Worm (Caenorhabditis elegans) whole organism, midembryonic: ENCODE data around the gene rabn-5.
A peak's percentile ranks its signal among the peaks of the same experiment; 100 is the strongest.

Experiments used
- T22C8.4 ChIP-seq: fragments of 200-800 bp; sonication (Bioruptor generic); IDR thresholded peaks from 2 replicates; pipeline ENCODE4 v1.3.6; 2022; ENCODE audit warnings: missing genetic modification characterization, missing compliant biosample characterization
- cog-1 ChIP-seq: sonication (generic microtip); optimal IDR thresholded peaks from 2 replicates; lab custom pipeline; 2016; ENCODE audit warnings: missing genetic modification characterization, missing compliant biosample characterization
- flt-1 ChIP-seq: fragments of 200-800 bp; sonication (Bioruptor generic); IDR thresholded peaks from 2 replicates; pipeline ENCODE4 v1.3.6; 2022; ENCODE audit warnings: missing genetic modification characterization, missing compliant biosample characterization
- klf-2 ChIP-seq: fragments of 200-800 bp; sonication (Bioruptor generic); conservative IDR thresholded peaks from 2 replicates; pipeline ENCODE4 v1.3.6; 2022; ENCODE audit warnings: missing genetic modification reagents, missing genetic modification characterization, missing compliant biosample characterization
- med-1 ChIP-seq: sonication (generic microtip); optimal IDR thresholded peaks from 2 replicates; lab custom pipeline; 2017; ENCODE audit warnings: missing genetic modification characterization, mild to moderate bottlenecking, missing compliant biosample characterization, antibody characterized with exemption, missing genetic modification reagents; ENCODE audit not compliant: insufficient read depth
- ref-1 ChIP-seq: fragments of 200-800 bp; sonication (Bioruptor generic); conservative IDR thresholded peaks from 2 replicates; pipeline ENCODE4 v1.3.6; 2022; ENCODE audit warnings: missing genetic modification reagents, missing genetic modification characterization, missing compliant biosample characterization
- tab-1 ChIP-seq: fragments of 200-800 bp; sonication (Bioruptor generic); IDR thresholded peaks from 2 replicates; pipeline ENCODE4 v1.3.6; 2022; ENCODE audit warnings: missing genetic modification characterization, missing compliant biosample characterization
- ztf-23 ChIP-seq: fragments of 200-800 bp; sonication (Bioruptor generic); IDR thresholded peaks from 2 replicates; pipeline ENCODE4 v1.3.6; 2022; ENCODE audit warnings: missing genetic modification reagents, missing genetic modification characterization, missing compliant biosample characterization
- ztf-29 ChIP-seq: fragments of 200-800 bp; sonication (Bioruptor generic); IDR thresholded peaks from 2 replicates; pipeline ENCODE4 v1.3.6; 2022; ENCODE audit warnings: missing genetic modification reagents, missing genetic modification characterization, missing compliant biosample characterization

rabn-5 gene

ce11 chrIII:5840815-5841573 lies 23.4 kb upstream of the rabn-5 start:
- no peak for TF ChIP-seq ztf-23 (GFP tag; lab: Robert Waterston, UW)

ce11 chrIII:5841676-5842075 lies 22.7 kb upstream of the rabn-5 start:
- TF ChIP-seq flt-1 (GFP tag; lab: Robert Waterston, UW) (no peak), med-1 (GFP tag; lab: Kevin White, UChicago) (no peak), ztf-23 (GFP tag; lab: Robert Waterston, UW) (no peak), cog-1 (no peak), klf-2 (no peak), ref-1 (GFP tag; lab: Robert Waterston, UW) (no peak), ztf-29 (GFP tag; lab: Robert Waterston, UW) (no peak), T22C8.4 (GFP tag; lab: Robert Waterston, UW) (no peak), tab-1 (no peak)

- no peak for TF ChIP-seq ref-1 (GFP tag; lab: Robert Waterston, UW)
- no peak for TF ChIP-seq med-1 (GFP tag; lab: Kevin White, UChicago)
- no peak for TF ChIP-seq tab-1
- TF ChIP-seq cog-1 = no peak
- no peak for TF ChIP-seq klf-2
- no peak for TF ChIP-seq flt-1 (GFP tag; lab: Robert Waterston, UW)
- no peak for TF ChIP-seq ztf-23 (GFP tag; lab: Robert Waterston, UW)
- no peak for TF ChIP-seq ztf-29 (GFP tag; lab: Robert Waterston, UW)
- TF ChIP-seq T22C8.4 (GFP tag; lab: Robert Waterston, UW) = no peak
Observed at ce11 chrIII:5842920-5843319, 21.4 kb upstream of the rabn-5 start.

- TF ChIP-seq flt-1 (GFP tag; lab: Robert Waterston, UW) (no peak), T22C8.4 (GFP tag; lab: Robert Waterston, UW) (no peak), cog-1 (no peak), ztf-29 (GFP tag; lab: Robert Waterston, UW) (no peak), ztf-23 (GFP tag; lab: Robert Waterston, UW) (no peak), med-1 (GFP tag; lab: Kevin White, UChicago) (no peak), ref-1 (GFP tag; lab: Robert Waterston, UW) (no peak), tab-1 (no peak), klf-2 (no peak)
Observed at ce11 chrIII:5843662-5844061, 20.7 kb upstream of the rabn-5 start.

- TF ChIP-seq klf-2 = no peak
- TF ChIP-seq T22C8.4 (GFP tag; lab: Robert Waterston, UW) = no peak
- TF ChIP-seq cog-1 = no peak
- no peak for TF ChIP-seq tab-1
- TF ChIP-seq ref-1 (GFP tag; lab: Robert Waterston, UW) = no peak
- TF ChIP-seq ztf-29 (GFP tag; lab: Robert Waterston, UW) = no peak
- no peak for TF ChIP-seq flt-1 (GFP tag; lab: Robert Waterston, UW)
- TF ChIP-seq med-1 (GFP tag; lab: Kevin White, UChicago) = no peak
- TF ChIP-seq ztf-23 (GFP tag; lab: Robert Waterston, UW) = no peak
Observed at ce11 chrIII:5845483-5845882, 18.9 kb upstream of the rabn-5 start.

ce11 chrIII:5846412-5846811 lies 17.9 kb upstream of the rabn-5 start:
- TF ChIP-seq T22C8.4 (GFP tag; lab: Robert Waterston, UW) = no peak
- no peak for TF ChIP-seq klf-2

ce11 chrIII:5853240-5853639 lies 11.1 kb upstream of the rabn-5 start, which contains the start of gene ddx-23:
Gene ddx-23, minus strand, starts transcription at chrIII:5853269.
- 0 out of 2 replicates have a peak, but pooled peaks have one; percentile 11 for TF ChIP-seq ztf-23 (GFP tag; lab: Robert Waterston, UW)
- TF ChIP-seq ztf-29 (GFP tag; lab: Robert Waterston, UW) = no peak

ce11 chrIII:5855637-5856179 lies 8.6 kb upstream of the rabn-5 start, which contains the start of the genes cct-6 and alh-9:
Gene cct-6, minus strand, starts transcription at chrIII:5855687.
Gene alh-9, plus strand, starts transcription at chrIII:5856018.
- TF ChIP-seq cog-1 = peak; percentile 72
- TF ChIP-seq flt-1 (GFP tag; lab: Robert Waterston, UW) = no peak

- no peak for TF ChIP-seq med-1 (GFP tag; lab: Kevin White, UChicago)
- no peak for TF ChIP-seq ztf-29 (GFP tag; lab: Robert Waterston, UW)
Observed at ce11 chrIII:5859008-5859407, 5.3 kb upstream of the rabn-5 start, which contains the start of gene dpf-4. Gene dpf-4, plus strand, starts transcription at chrIII:5859308.

- no peak for TF ChIP-seq cog-1
- TF ChIP-seq tab-1 = no peak
- TF ChIP-seq ztf-23 (GFP tag; lab: Robert Waterston, UW) = no peak
- no peak for TF ChIP-seq ztf-29 (GFP tag; lab: Robert Waterston, UW)
- TF ChIP-seq flt-1 (GFP tag; lab: Robert Waterston, UW) = no peak
- TF ChIP-seq ref-1 (GFP tag; lab: Robert Waterston, UW) = no peak
- TF ChIP-seq med-1 (GFP tag; lab: Kevin White, UChicago) = no peak
Observed at ce11 chrIII:5863774-5864173, 579 bp upstream of the rabn-5 start, which contains the start of gene dnpp-1. Gene dnpp-1, minus strand, starts transcription at chrIII:5863803.

ce11 chrIII:5868401-5868800 lies 4.0 kb downstream of the rabn-5 start, which contains the start of gene eng-1:
Gene eng-1, minus strand, starts transcription at chrIII:5868501.
- no peak for TF ChIP-seq ztf-23 (GFP tag; lab: Robert Waterston, UW)
- no peak for TF ChIP-seq ztf-29 (GFP tag; lab: Robert Waterston, UW)
- TF ChIP-seq tab-1 = no peak
- no peak for TF ChIP-seq flt-1 (GFP tag; lab: Robert Waterston, UW)
- TF ChIP-seq cog-1 = no peak
- no peak for TF ChIP-seq klf-2
- no peak for TF ChIP-seq ref-1 (GFP tag; lab: Robert Waterston, UW)
- TF ChIP-seq T22C8.4 (GFP tag; lab: Robert Waterston, UW) = no peak
- TF ChIP-seq med-1 (GFP tag; lab: Kevin White, UChicago) = no peak
